Worm (Caenorhabditis elegans) whole organism, young adult: ENCODE measurements around the gene dpy-6.
A peak's percentile ranks its signal among the peaks of the same experiment; 100 is the strongest.

ENCODE experiments used
- B0261.1 ChIP-seq: sonication (generic microtip); optimal IDR thresholded peaks from 2 replicates; lab custom pipeline; 2016; ENCODE audit warnings: mild to moderate bottlenecking, missing genetic modification characterization, moderate library complexity, missing compliant biosample characterization
- C06A6.2 ChIP-seq: fragments of 200-800 bp; sonication (Bioruptor generic); conservative IDR thresholded peaks from 2 replicates; pipeline ENCODE4 v1.3.6; 2022; ENCODE audit warnings: missing genetic modification characterization, missing compliant biosample characterization
- C17E4.6 ChIP-seq: fragments of 200-800 bp; sonication (Bioruptor generic); IDR thresholded peaks from 2 replicates; pipeline ENCODE4 v1.3.6; 2022; ENCODE audit warnings: missing genetic modification reagents, missing genetic modification characterization, missing compliant biosample characterization
- D2030.7 ChIP-seq: fragments of 200-800 bp; sonication (Bioruptor generic); IDR thresholded peaks from 2 replicates; pipeline ENCODE4 v1.3.6; 2022; ENCODE audit warnings: missing genetic modification reagents, missing genetic modification characterization, missing compliant biosample characterization
- F22D6.2 ChIP-seq: sonication (generic microtip); optimal IDR thresholded peaks from 2 replicates; lab custom pipeline; 2016; ENCODE audit warnings: mild to moderate bottlenecking, missing genetic modification characterization, missing compliant biosample characterization
- F49E8.2 ChIP-seq: sonication (generic microtip); optimal IDR thresholded peaks from 3 replicates; lab custom pipeline; 2017; ENCODE audit warnings: missing genetic modification characterization, mild to moderate bottlenecking, missing compliant biosample characterization, antibody characterized with exemption, moderate library complexity; ENCODE audit not compliant: insufficient read depth
- F52B5.7 ChIP-seq: sonication (generic microtip); optimal IDR thresholded peaks from 2 replicates; lab custom pipeline; 2016; ENCODE audit warnings: mild to moderate bottlenecking, missing genetic modification characterization, missing compliant biosample characterization
- F57C9.4 ChIP-seq: sonication (generic microtip); optimal IDR thresholded peaks from 2 replicates; lab custom pipeline; 2017; ENCODE audit warnings: mild to moderate bottlenecking, missing genetic modification characterization, missing compliant biosample characterization
- K12H6.12 ChIP-seq: fragments of 200-800 bp; sonication (Bioruptor generic); optimal IDR thresholded peaks from 2 replicates; lab custom pipeline; 2018; ENCODE audit warnings: mild to moderate bottlenecking, missing genetic modification characterization, missing compliant biosample characterization
- T26A5.8 ChIP-seq: sonication (generic microtip); optimal IDR thresholded peaks from 2 replicates; lab custom pipeline; 2016; ENCODE audit warnings: missing genetic modification characterization, missing compliant biosample characterization
- Y67H2A.10 ChIP-seq: fragments of 200-800 bp; sonication (Bioruptor generic); conservative IDR thresholded peaks from 2 replicates; pipeline ENCODE4 v1.3.6; 2022; ENCODE audit warnings: missing genetic modification reagents, missing genetic modification characterization, missing compliant biosample characterization
- Y79H2A.3 ChIP-seq: fragments of 200-800 bp; sonication (Bioruptor generic); conservative IDR thresholded peaks from 2 replicates; pipeline ENCODE4 v1.3.6; 2022; ENCODE audit warnings: missing genetic modification reagents, missing genetic modification characterization, missing compliant biosample characterization
- akir-1 ChIP-seq: fragments of 200-800 bp; sonication (Bioruptor generic); optimal IDR thresholded peaks from 2 replicates; lab custom pipeline; 2018; ENCODE audit warnings: mild to moderate bottlenecking, missing genetic modification characterization, moderate library complexity, missing compliant biosample characterization
- aptf-2 ChIP-seq: fragments of 200-800 bp; sonication (Bioruptor generic); conservative IDR thresholded peaks from 2 replicates; pipeline ENCODE4 v1.3.6; 2022; ENCODE audit warnings: missing genetic modification reagents, missing genetic modification characterization, missing compliant biosample characterization
- atf-7 ChIP-seq: sonication (generic microtip); optimal IDR thresholded peaks from 2 replicates; lab custom pipeline; 2017; ENCODE audit warnings: mild to moderate bottlenecking, missing genetic modification characterization, missing compliant biosample characterization
- attf-6 ChIP-seq: fragments of 200-800 bp; sonication (Bioruptor generic); IDR thresholded peaks from 2 replicates; pipeline ENCODE4 v1.3.6; 2022; ENCODE audit warnings: missing genetic modification reagents, missing genetic modification characterization, missing compliant biosample characterization
- bed-1 ChIP-seq: fragments of 200-800 bp; sonication (Bioruptor generic); IDR thresholded peaks from 2 replicates; pipeline ENCODE4 v1.3.6; 2022; ENCODE audit warnings: missing genetic modification reagents, missing genetic modification characterization, missing compliant biosample characterization
- bed-2 ChIP-seq: fragments of 200-800 bp; sonication (Bioruptor generic); IDR thresholded peaks from 2 replicates; pipeline ENCODE4 v1.3.6; 2022; ENCODE audit warnings: missing genetic modification reagents, missing genetic modification characterization, missing compliant biosample characterization
- cebp-1 ChIP-seq, 2 experiments: fragments of 200-800 bp in 1 of 2; sonication (Bioruptor generic) in 1 of 2; sonication (generic microtip) in 1 of 2; IDR thresholded peaks in 1 of 2; optimal IDR thresholded peaks in 1 of 2; 2 replicates each; pipeline versions ENCODE4 v1.3.6 to Lab custom; 2017 to 2022; ENCODE audit warnings: missing compliant biosample characterization in 2 of 2, missing genetic modification characterization in 2 of 2, mild to moderate bottlenecking in 1 of 2, missing genetic modification reagents in 1 of 2, moderate library complexity in 1 of 2
- ceh-100 ChIP-seq: fragments of 200-800 bp; sonication (Bioruptor generic); IDR thresholded peaks from 2 replicates; pipeline ENCODE4 v1.3.6; 2022; ENCODE audit warnings: missing genetic modification reagents, missing genetic modification characterization, missing compliant biosample characterization
- ceh-40 ChIP-seq: fragments of 200-800 bp; sonication (Bioruptor generic); IDR thresholded peaks from 2 replicates; pipeline ENCODE4 v1.3.6; 2022; ENCODE audit warnings: missing genetic modification characterization, missing compliant biosample characterization
- ceh-79 ChIP-seq: sonication (generic microtip); optimal IDR thresholded peaks from 2 replicates; lab custom pipeline; 2017; ENCODE audit warnings: mild to moderate bottlenecking, missing genetic modification characterization, missing compliant biosample characterization
- ekl-4 ChIP-seq: fragments of 200-800 bp; sonication (Bioruptor generic); IDR thresholded peaks from 2 replicates; pipeline ENCODE4 v1.3.6; 2022; ENCODE audit warnings: missing genetic modification reagents, missing genetic modification characterization, missing compliant biosample characterization
- gei-17 ChIP-seq: fragments of 200-800 bp; sonication (Bioruptor generic); optimal IDR thresholded peaks from 2 replicates; lab custom pipeline; 2018; ENCODE audit warnings: mild to moderate bottlenecking, missing genetic modification characterization, missing compliant biosample characterization
- hlh-12 ChIP-seq: sonication (generic microtip); optimal IDR thresholded peaks from 2 replicates; lab custom pipeline; 2016; ENCODE audit warnings: missing genetic modification characterization, missing compliant biosample characterization
- lag-1 ChIP-seq: fragments of 200-800 bp; sonication (Bioruptor generic); IDR thresholded peaks from 2 replicates; pipeline ENCODE4 v1.3.6; 2022; ENCODE audit warnings: missing genetic modification reagents, missing genetic modification characterization, missing compliant biosample characterization
- lin-26 ChIP-seq: fragments of 200-800 bp; sonication (Bioruptor generic); IDR thresholded peaks from 2 replicates; pipeline ENCODE4 v1.3.6; 2022; ENCODE audit warnings: missing genetic modification reagents, missing genetic modification characterization, missing compliant biosample characterization
- lin-40 ChIP-seq: sonication (generic microtip); optimal IDR thresholded peaks from 2 replicates; lab custom pipeline; 2016; ENCODE audit warnings: missing genetic modification characterization, mild to moderate bottlenecking, missing compliant biosample characterization, missing genotype, missing genetic modification reagents
- lin-54 ChIP-seq: fragments of 200-800 bp; sonication (Bioruptor generic); optimal IDR thresholded peaks from 2 replicates; lab custom pipeline; 2018; ENCODE audit warnings: mild to moderate bottlenecking, missing genetic modification characterization, missing compliant biosample characterization
- madf-10 ChIP-seq: sonication (generic microtip); optimal IDR thresholded peaks from 2 replicates; lab custom pipeline; 2016; ENCODE audit warnings: mild to moderate bottlenecking, missing genetic modification characterization, missing compliant biosample characterization
- madf-6 ChIP-seq: fragments of 200-800 bp; sonication (Bioruptor generic); IDR thresholded peaks from 2 replicates; pipeline ENCODE4 v1.3.6; 2022; ENCODE audit warnings: missing genetic modification reagents, missing genetic modification characterization, missing compliant biosample characterization
- madf-8 ChIP-seq: fragments of 200-800 bp; sonication (Bioruptor generic); conservative IDR thresholded peaks from 2 replicates; pipeline ENCODE4 v1.3.6; 2022; ENCODE audit warnings: missing genetic modification reagents, missing genetic modification characterization, missing compliant biosample characterization
- mxl-1 ChIP-seq: sonication (generic microtip); optimal IDR thresholded peaks from 2 replicates; lab custom pipeline; 2016; ENCODE audit warnings: missing genetic modification characterization, missing compliant biosample characterization
- nhr-80 ChIP-seq: sonication (generic microtip); optimal IDR thresholded peaks from 2 replicates; lab custom pipeline; 2016; ENCODE audit warnings: missing genetic modification characterization, missing compliant biosample characterization
- nhr-90 ChIP-seq: sonication (generic microtip); optimal IDR thresholded peaks from 2 replicates; lab custom pipeline; 2016; ENCODE audit warnings: missing genotype, mild to moderate bottlenecking, missing genetic modification characterization, missing compliant biosample characterization
- rcor-1 ChIP-seq: fragments of 200-800 bp; sonication (Bioruptor generic); IDR thresholded peaks from 2 replicates; pipeline ENCODE4 v1.3.6; 2022; ENCODE audit warnings: missing genetic modification reagents, missing genetic modification characterization, missing compliant biosample characterization
- rec-8 ChIP-seq, 2 experiments: sonication (generic microtip); optimal IDR thresholded peaks; 2 replicates each; lab custom pipeline; 2016; ENCODE audit warnings: mild to moderate bottlenecking in 2 of 2, missing genetic modification characterization in 2 of 2, missing genetic modification reagents in 2 of 2, missing genotype in 2 of 2, missing biosample characterization in 1 of 2, missing compliant biosample characterization in 1 of 2, moderate library complexity in 1 of 2
- rpc-1 ChIP-seq, 2 experiments: fragments of 150-350 bp in 1 of 2; sonication (generic microtip) in 1 of 2; optimal IDR thresholded peaks; 2 replicates each; lab custom pipeline; 2014 to 2018; ENCODE audit warnings: missing biosample characterization in 1 of 2, missing genetic modification characterization in 1 of 2, missing genetic modification reagents in 1 of 2, missing genotype in 1 of 2
- zfh-2 ChIP-seq: fragments of 200-800 bp; sonication (Bioruptor generic); conservative IDR thresholded peaks from 2 replicates; pipeline ENCODE4 v1.3.6; 2022; ENCODE audit warnings: missing genetic modification reagents, missing genetic modification characterization, missing compliant biosample characterization
- ztf-26 ChIP-seq: sonication (generic microtip); optimal IDR thresholded peaks from 2 replicates; lab custom pipeline; 2017; ENCODE audit warnings: missing genetic modification characterization, missing compliant biosample characterization

dpy-6 gene

ce11 chrX:8446108-8446507, 9.3 kb downstream of the dpy-6 start, which contains the start of gene F16F9.1:
F16F9.1 (plus strand) TSS chrX:8446408.
- TF ChIP-seq C06A6.2 (GFP tag; lab: Robert Waterston, UW) (no peak), ekl-4 (no peak), aptf-2 (GFP tag; lab: Robert Waterston, UW) (no peak), C17E4.6 (no peak), madf-6 (GFP tag; lab: Robert Waterston, UW) (no peak), bed-1 (GFP tag; lab: Robert Waterston, UW) (no peak), mxl-1 (tag; lab: Kevin White, UChicago) (no peak), F52B5.7 (tag; lab: Kevin White, UChicago) (no peak), lin-54 (no peak)
- TF ChIP-seq, all 124 proteins: peak for 0

- TF ChIP-seq ceh-40 (GFP tag; lab: Robert Waterston, UW) = no peak
- TF ChIP-seq T26A5.8 (tag; lab: Kevin White, UChicago) = no peak
- no peak for TF ChIP-seq rpc-1 (optimal IDR thresholded peaks at IDR 0.05; lab: Kevin White, UChicago)
- TF ChIP-seq rpc-1 (tag; optimal IDR thresholded peaks at IDR 0.05; lab: Kevin White, UChicago) = no peak
- TF ChIP-seq hlh-12 (tag; lab: Kevin White, UChicago) = no peak
- TF ChIP-seq F22D6.2 (tag; lab: Kevin White, UChicago) = no peak
- TF ChIP-seq Y67H2A.10 = no peak
- no peak for TF ChIP-seq B0261.1
- TF ChIP-seq gei-17 (GFP tag; lab: Kevin White, UChicago) = no peak
- no peak for TF ChIP-seq akir-1 (GFP tag; lab: Kevin White, UChicago)
Measured at ce11 chrX:8444922-8445321, 10.5 kb downstream of the dpy-6 start.

ce11 chrX:8440001-8440735, 15.3 kb downstream of the dpy-6 start:
- no peak for TF ChIP-seq ztf-26 (tag; lab: Kevin White, UChicago)
- peak; percentile 20 for TF ChIP-seq madf-10 (tag; lab: Kevin White, UChicago)
- TF ChIP-seq nhr-80 (tag; lab: Kevin White, UChicago) = peak; percentile 70
- peak; percentile 22 for TF ChIP-seq atf-7 (tag; lab: Kevin White, UChicago)
- TF ChIP-seq ceh-79 (tag; lab: Kevin White, UChicago) = no peak

- no peak for TF ChIP-seq nhr-90 (tag; lab: Kevin White, UChicago)
- TF ChIP-seq F57C9.4 (tag; lab: Kevin White, UChicago) = no peak
- TF ChIP-seq F49E8.2 = no peak
- TF ChIP-seq attf-6 = no peak
- no peak for TF ChIP-seq atf-7 (tag; lab: Kevin White, UChicago)
- no peak for TF ChIP-seq madf-10 (tag; lab: Kevin White, UChicago)
- TF ChIP-seq hlh-12 (tag; lab: Kevin White, UChicago) = no peak
- no peak for TF ChIP-seq rcor-1 (GFP tag; lab: Robert Waterston, UW)
- no peak for TF ChIP-seq T26A5.8 (tag; lab: Kevin White, UChicago)
Measured at ce11 chrX:8438756-8439155, 16.7 kb downstream of the dpy-6 start.

ce11 chrX:8432361-8432760, 23.1 kb downstream of the dpy-6 start, which contains the start of gene kin-9:
kin-9 (plus strand) TSS chrX:8432661.
- TF ChIP-seq ceh-40 (GFP tag; lab: Robert Waterston, UW) (no peak), lin-40 (no peak), ceh-100 (GFP tag; lab: Robert Waterston, UW) (no peak), zfh-2 (GFP tag; lab: Robert Waterston, UW) (no peak), Y79H2A.3 (no peak), akir-1 (GFP tag; lab: Kevin White, UChicago) (no peak), cebp-1 (GFP tag; IDR thresholded peaks at IDR 0.05; lab: Robert Waterston, UW) (no peak), cebp-1 (tag; optimal IDR thresholded peaks at IDR 0.05; lab: Kevin White, UChicago) (no peak), K12H6.12 (tag; lab: Kevin White, UChicago) (no peak), mxl-1 (tag; lab: Kevin White, UChicago) (no peak), rec-8 (tag; optimal IDR thresholded peaks at IDR 0.05; lab: Kevin White, UChicago) (no peak), madf-8 (GFP tag; lab: Robert Waterston, UW) (no peak), madf-10 (tag; lab: Kevin White, UChicago) (no peak), lag-1 (GFP tag; lab: Robert Waterston, UW) (no peak), D2030.7 (no peak), bed-2 (GFP tag; lab: Robert Waterston, UW) (no peak), lin-26 (GFP tag; lab: Robert Waterston, UW) (no peak)
